Fruit fly (Drosophila melanogaster) whole organism, adult: ENCODE data around the gene Vha16-3.

ENCODE experiments used
- CG7045 ChIP-seq: fragments of 200-800 bp; sonication (Bioruptor generic); optimal IDR thresholded peaks from 2 replicates; lab custom pipeline; 2017; ENCODE audit warnings: missing biosample characterization, mild to moderate bottlenecking, missing genetic modification characterization
- Crg-1 ChIP-seq: fragments of 200-800 bp; sonication (Bioruptor generic); optimal IDR thresholded peaks from 2 replicates; lab custom pipeline; 2016; ENCODE audit warnings: missing biosample characterization, missing genetic modification characterization
- Hr96 ChIP-seq: fragments of 200-800 bp; sonication (Bioruptor generic); optimal IDR thresholded peaks from 2 replicates; lab custom pipeline; 2016; ENCODE audit warnings: missing biosample characterization, missing genetic modification characterization
- cnc ChIP-seq, 2 experiments: fragments of >200 bp; optimal IDR thresholded peaks; 2 replicates each; lab custom pipeline; 2017
- kay ChIP-seq: fragments of 200-800 bp; sonication (Bioruptor generic); peaks from one replicate; lab custom pipeline; 2016; ENCODE audit warnings: missing biosample characterization, missing genetic modification characterization, borderline replicate concordance
- ovo ChIP-seq: fragments of 200-800 bp; sonication (Bioruptor generic); optimal IDR thresholded peaks from 2 replicates; lab custom pipeline; 2016; ENCODE audit warnings: missing biosample characterization, missing genetic modification characterization
- toe ChIP-seq: fragments of 200-800 bp; sonication (Bioruptor generic); optimal IDR thresholded peaks from 2 replicates; lab custom pipeline; 2016; ENCODE audit warnings: missing biosample characterization, missing genetic modification characterization

DNA sequence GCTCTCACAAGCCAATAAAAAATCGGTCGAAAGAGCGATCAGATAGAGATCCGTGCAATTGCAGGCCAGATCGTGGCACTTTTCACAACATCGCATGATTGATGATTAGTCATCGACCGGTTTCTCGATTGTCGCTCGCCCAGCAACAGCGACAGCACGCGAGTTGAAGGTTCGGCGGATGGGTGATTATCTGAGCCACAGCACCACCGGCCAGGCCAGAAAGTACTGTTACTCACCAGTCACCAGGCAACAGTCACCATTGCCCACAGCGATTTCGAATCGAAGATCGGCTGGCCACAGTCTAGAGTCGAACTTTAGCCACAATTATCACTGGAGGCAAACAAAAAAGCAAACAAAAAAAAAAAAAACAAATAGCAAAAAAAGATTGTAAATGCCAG, 41.2 kb upstream of the Vha16-3 start:
- TF ChIP-seq cnc (optimal IDR thresholded peaks at IDR 0.05; lab: Kevin White, UChicago) (no peak), ovo (GFP tag; lab: Kevin White, UChicago) (no peak), toe (GFP tag; lab: Kevin White, UChicago) (no peak), CG7045 (GFP tag; lab: Kevin White, UChicago) (no peak), Crg-1 (GFP tag; lab: Kevin White, UChicago) (no peak), kay (GFP tag; lab: Kevin White, UChicago) (no peak), Hr96 (GFP tag; lab: Kevin White, UChicago) (no peak)
